Worm (Caenorhabditis elegans) whole organism, L4 larva: ENCODE data around the gene K08C7.4.

Source experiments
- F10B5.3 ChIP-seq: sonication (generic microtip); optimal IDR thresholded peaks from 2 replicates; lab custom pipeline; 2016; ENCODE audit warnings: mild to moderate bottlenecking, missing genetic modification characterization, missing compliant biosample characterization
- F44E2.7 ChIP-seq: fragments of 200-800 bp; sonication (Bioruptor generic); IDR thresholded peaks from 2 replicates; pipeline ENCODE4 v2.1.2; 2022; ENCODE audit warnings: missing genetic modification characterization, missing compliant biosample characterization
- F49E8.2 ChIP-seq: sonication (generic microtip); optimal IDR thresholded peaks from 2 replicates; lab custom pipeline; 2016; ENCODE audit warnings: missing compliant biosample characterization, mild to moderate bottlenecking, missing genetic modification characterization, borderline replicate concordance
- Y75B8A.6 ChIP-seq: fragments of 200-800 bp; sonication (Bioruptor generic); IDR thresholded peaks from 2 replicates; pipeline ENCODE4 v1.3.6; 2022; ENCODE audit warnings: missing genetic modification reagents, missing genetic modification characterization, missing compliant biosample characterization
- ZK337.2 ChIP-seq: fragments of 200-800 bp; sonication (Bioruptor generic); IDR thresholded peaks from 2 replicates; pipeline ENCODE4 v1.3.6; 2022; ENCODE audit warnings: missing genetic modification reagents, missing genetic modification characterization, missing compliant biosample characterization
- ZK546.5 ChIP-seq, 2 experiments: sonication (generic microtip); optimal IDR thresholded peaks; 2 replicates each; lab custom pipeline; 2017; ENCODE audit warnings: missing biosample characterization in 2 of 2, missing genetic modification characterization in 2 of 2
- aha-1 ChIP-seq: fragments of 150-350 bp; peaks from one replicate; lab custom pipeline; 2014; ENCODE audit warnings: missing biosample characterization, missing genetic modification characterization
- arid-1 ChIP-seq: fragments of 200-800 bp; sonication (Bioruptor generic); conservative IDR thresholded peaks from 2 replicates; pipeline ENCODE4 v1.3.6; 2022; ENCODE audit warnings: missing genetic modification reagents, missing genetic modification characterization, missing compliant biosample characterization
- attf-4 ChIP-seq: sonication (generic microtip); optimal IDR thresholded peaks from 3 replicates; lab custom pipeline; 2017; ENCODE audit warnings: missing biosample characterization, missing genetic modification characterization
- ceh-28 ChIP-seq: fragments of 150-350 bp; optimal IDR thresholded peaks from 2 replicates; lab custom pipeline; 2014; ENCODE audit warnings: missing biosample characterization, missing genetic modification reagents, missing genetic modification characterization
- ceh-32 ChIP-seq: sonication (generic microtip); optimal IDR thresholded peaks from 2 replicates; lab custom pipeline; 2016; ENCODE audit warnings: mild to moderate bottlenecking, missing genetic modification characterization, missing compliant biosample characterization; ENCODE audit not compliant: poor library complexity
- ctbp-1 ChIP-seq: fragments of 200-800 bp; sonication (Bioruptor generic); IDR thresholded peaks from 2 replicates; pipeline ENCODE4 v1.3.6; 2022; ENCODE audit warnings: missing genetic modification reagents, missing genetic modification characterization, missing compliant biosample characterization
- daf-12 ChIP-seq: fragments of 150-350 bp; optimal IDR thresholded peaks from 2 replicates; lab custom pipeline; 2014; ENCODE audit warnings: missing biosample characterization, missing genetic modification reagents, missing genetic modification characterization
- daf-19 ChIP-seq: fragments of 200-800 bp; sonication (Bioruptor generic); conservative IDR thresholded peaks from 2 replicates; pipeline ENCODE4 v1.3.6; 2022; ENCODE audit warnings: missing genetic modification characterization, missing compliant biosample characterization
- daf-8 ChIP-seq: fragments of 200-800 bp; sonication (Bioruptor generic); IDR thresholded peaks from 2 replicates; pipeline ENCODE4 v1.3.6; 2022; ENCODE audit warnings: missing genetic modification characterization, missing compliant biosample characterization
- dve-1 ChIP-seq: sonication (generic microtip); optimal IDR thresholded peaks from 2 replicates; lab custom pipeline; 2017; ENCODE audit warnings: antibody characterized with exemption, mild to moderate bottlenecking, missing genetic modification characterization, missing compliant biosample characterization; ENCODE audit not compliant: insufficient read depth
- egl-43 ChIP-seq: fragments of 200-800 bp; sonication (Bioruptor generic); IDR thresholded peaks from 2 replicates; pipeline ENCODE4 v1.3.6; 2022; ENCODE audit warnings: missing genetic modification reagents, missing genetic modification characterization, missing compliant biosample characterization
- fos-1 ChIP-seq: fragments of 150-350 bp; optimal IDR thresholded peaks from 2 replicates; lab custom pipeline; 2014; ENCODE audit warnings: missing biosample characterization, missing genetic modification characterization
- hif-1 ChIP-seq, 2 experiments: sonication (generic microtip); optimal IDR thresholded peaks; 2 replicates each; lab custom pipeline; 2016 to 2017; ENCODE audit warnings: missing compliant biosample characterization in 2 of 2, missing genetic modification characterization in 2 of 2, missing genetic modification reagents in 2 of 2, missing genotype in 2 of 2, mild to moderate bottlenecking in 1 of 2
- hlh-11 ChIP-seq: fragments of 200-800 bp; sonication (Bioruptor generic); optimal IDR thresholded peaks from 2 replicates; lab custom pipeline; 2018; ENCODE audit warnings: mild to moderate bottlenecking, missing genetic modification characterization, missing compliant biosample characterization
- hlh-30 ChIP-seq: sonication (generic microtip); optimal IDR thresholded peaks from 2 replicates; lab custom pipeline; 2017; ENCODE audit warnings: antibody characterized with exemption, mild to moderate bottlenecking, missing genetic modification characterization, missing compliant biosample characterization; ENCODE audit not compliant: insufficient read depth
- lin-15B ChIP-seq: fragments of 150-350 bp; sonication (generic microtip); optimal IDR thresholded peaks from 3 replicates; lab custom pipeline; 2014; ENCODE audit warnings: missing biosample characterization, missing genetic modification characterization
- lin-29 ChIP-seq: fragments of 200-800 bp; sonication (Bioruptor generic); IDR thresholded peaks from 2 replicates; pipeline ENCODE4 v1.3.6; 2022; ENCODE audit warnings: missing genetic modification reagents, missing genetic modification characterization, missing compliant biosample characterization
- lin-39 ChIP-seq: fragments of 150-350 bp; optimal IDR thresholded peaks from 2 replicates; lab custom pipeline; 2014; ENCODE audit warnings: missing biosample characterization, missing genetic modification reagents, missing genetic modification characterization
- nhr-10 ChIP-seq: fragments of 150-350 bp; optimal IDR thresholded peaks from 2 replicates; lab custom pipeline; 2014; ENCODE audit warnings: missing biosample characterization, missing genetic modification characterization
- nhr-41 ChIP-seq: fragments of 200-800 bp; sonication (Bioruptor generic); IDR thresholded peaks from 2 replicates; pipeline ENCODE4 v1.3.6; 2022; ENCODE audit warnings: missing genetic modification reagents, missing genetic modification characterization, missing compliant biosample characterization
- nhr-42 ChIP-seq: fragments of 200-800 bp; sonication (Bioruptor generic); IDR thresholded peaks from 2 replicates; pipeline ENCODE4 v1.3.6; 2022; ENCODE audit warnings: missing genetic modification characterization, missing compliant biosample characterization
- nhr-76 ChIP-seq: fragments of 150-350 bp; optimal IDR thresholded peaks from 2 replicates; lab custom pipeline; 2014; ENCODE audit warnings: missing biosample characterization, missing genetic modification characterization
- rbr-2 ChIP-seq: sonication (generic microtip); optimal IDR thresholded peaks from 2 replicates; lab custom pipeline; 2016; ENCODE audit warnings: missing genotype, missing genetic modification characterization, missing compliant biosample characterization
- saeg-2 ChIP-seq: fragments of 200-800 bp; sonication (Bioruptor generic); IDR thresholded peaks from 2 replicates; pipeline ENCODE4 v1.3.6; 2022; ENCODE audit warnings: missing genetic modification reagents, missing genetic modification characterization, missing compliant biosample characterization
- set-16 ChIP-seq: fragments of 200-800 bp; sonication (Bioruptor generic); IDR thresholded peaks from 2 replicates; pipeline ENCODE4 v1.3.6; 2022; ENCODE audit warnings: missing genetic modification reagents, missing genetic modification characterization, missing compliant biosample characterization
- skn-1 ChIP-seq: fragments of 150-350 bp; optimal IDR thresholded peaks from 2 replicates; lab custom pipeline; 2014; ENCODE audit warnings: missing biosample characterization, missing genetic modification characterization
- unc-62 ChIP-seq, 3 experiments: fragments of 150-350 bp in 1 of 3; sonication (generic microtip); optimal IDR thresholded peaks in 2 of 3; peaks in 1 of 3; 1 replicate in 1 of 3; 2 replicates in 2 of 3; lab custom pipeline; 2014 to 2017; ENCODE audit warnings: missing biosample characterization in 3 of 3, missing genetic modification characterization in 3 of 3, missing genetic modification reagents in 3 of 3, missing genotype in 1 of 3
- zag-1 ChIP-seq: fragments of 150-350 bp; optimal IDR thresholded peaks from 2 replicates; lab custom pipeline; 2014; ENCODE audit warnings: missing biosample characterization, missing genetic modification characterization
- zfp-3 ChIP-seq: fragments of 200-800 bp; sonication (Bioruptor generic); conservative IDR thresholded peaks from 2 replicates; pipeline ENCODE4 v1.3.6; 2022; ENCODE audit warnings: missing genetic modification reagents, missing genetic modification characterization, missing compliant biosample characterization
- zip-2 ChIP-seq: fragments of 150-350 bp; optimal IDR thresholded peaks from 2 replicates; lab custom pipeline; 2014; ENCODE audit warnings: missing biosample characterization, missing genetic modification characterization
- ztf-7 ChIP-seq: fragments of 150-350 bp; optimal IDR thresholded peaks from 2 replicates; lab custom pipeline; 2014; ENCODE audit warnings: missing biosample characterization, missing genetic modification characterization

K08C7.4 gene

DNA sequence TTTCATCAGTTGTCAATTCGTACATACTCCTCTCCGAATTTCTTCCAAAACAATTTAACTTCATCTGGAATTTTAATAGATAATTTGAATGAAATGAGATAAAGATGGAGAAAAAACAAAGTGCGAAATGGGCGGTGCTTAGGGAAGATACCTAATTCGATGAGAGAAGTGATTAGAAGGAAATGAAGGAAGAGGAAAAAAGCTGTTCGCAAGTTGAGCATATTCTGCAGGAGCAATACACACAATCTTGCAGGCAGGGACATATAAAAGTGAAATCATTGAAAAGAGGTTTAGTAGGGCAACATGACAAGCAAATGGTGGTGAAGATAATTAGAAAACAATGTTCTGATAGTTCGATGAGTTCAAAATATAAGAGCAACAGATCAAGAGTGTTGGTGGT is 31.4 kb upstream of the K08C7.4 start, which contains the start of gene glb-21:
Gene glb-21 (minus strand): TSS at position 66 of the 400 bp plus-strand sequence.
- TF ChIP-seq nhr-41 (GFP tag; lab: Robert Waterston, UW), result no peak
- no peak for TF ChIP-seq nhr-42 (GFP tag; lab: Robert Waterston, UW)
- no peak for TF ChIP-seq fos-1
- no peak for TF ChIP-seq saeg-2 (GFP tag; lab: Robert Waterston, UW)
- TF ChIP-seq aha-1 (tag; lab: Kevin White, UChicago), result peak; percentile 60
- peak in 1 of 2 experiments; percentile 10 for TF ChIP-seq unc-62 (GFP tag; optimal IDR thresholded peaks at IDR 0.05 in 1 of 2; lab: Kevin White, UChicago)
- no peak for TF ChIP-seq unc-62 (tag; optimal IDR thresholded peaks at IDR 0.05; lab: Kevin White, UChicago)
- no peak for TF ChIP-seq hlh-11 (tag; lab: Kevin White, UChicago)

DNA sequence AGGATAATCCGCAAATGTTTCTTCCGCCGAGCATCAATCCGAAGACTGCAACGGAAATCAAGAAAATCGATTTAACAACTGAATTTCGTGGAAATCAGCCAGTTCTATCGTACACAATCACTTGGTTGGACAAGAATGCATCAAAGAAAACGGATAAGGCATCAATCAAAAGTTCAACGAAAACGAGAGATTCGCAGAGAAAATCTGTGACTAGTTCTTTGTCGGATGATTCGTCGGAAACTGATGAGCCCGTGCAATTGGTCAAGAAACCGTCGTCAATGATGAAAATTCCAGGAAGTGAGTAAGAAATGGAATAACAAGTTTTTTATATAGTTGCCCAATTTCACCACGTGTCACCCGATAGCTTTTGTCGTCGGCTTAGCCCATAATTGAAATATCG is 25.8 kb upstream of the K08C7.4 start, which contains the start of gene R102.6:
Gene R102.6 (minus strand): TSS at position 101 of the 400 bp plus-strand sequence.
- no peak for TF ChIP-seq nhr-42 (GFP tag; lab: Robert Waterston, UW)
- no peak for TF ChIP-seq F44E2.7
- no peak for TF ChIP-seq arid-1 (GFP tag; lab: Robert Waterston, UW)
- TF ChIP-seq saeg-2 (GFP tag; lab: Robert Waterston, UW), result no peak
- TF ChIP-seq zip-2 (tag; lab: Kevin White, UChicago), result no peak
- TF ChIP-seq ztf-7 (tag; lab: Kevin White, UChicago), result no peak
- TF ChIP-seq lin-39 (tag; lab: Kevin White, UChicago), result no peak
- TF ChIP-seq lin-29 (GFP tag; lab: Robert Waterston, UW), result no peak
- no peak for TF ChIP-seq Y75B8A.6
- TF ChIP-seq hlh-11 (tag; lab: Kevin White, UChicago), result no peak
- no peak for TF ChIP-seq F49E8.2 (tag; lab: Kevin White, UChicago)
- no peak for TF ChIP-seq daf-19 (GFP tag; lab: Robert Waterston, UW)
- TF ChIP-seq lin-15B (tag; lab: Kevin White, UChicago), result no peak
- TF ChIP-seq egl-43 (GFP tag; lab: Robert Waterston, UW), result no peak
- TF ChIP-seq ZK337.2, result no peak
- no peak for TF ChIP-seq nhr-10
- no peak for TF ChIP-seq daf-8
- TF ChIP-seq hif-1 (tag; optimal IDR thresholded peaks at IDR 0.05; lab: Kevin White, UChicago), result no peak
- no peak for TF ChIP-seq ZK546.5 (tag; optimal IDR thresholded peaks at IDR 0.05; lab: Kevin White, UChicago)
- TF ChIP-seq ceh-32 (tag; lab: Kevin White, UChicago), result no peak

- TF ChIP-seq daf-12, result no peak
- no peak for TF ChIP-seq lin-15B (tag; lab: Kevin White, UChicago)
- TF ChIP-seq zag-1 (tag; lab: Kevin White, UChicago), result no peak
- TF ChIP-seq skn-1 (tag; lab: Kevin White, UChicago), result no peak
- TF ChIP-seq hlh-30 (tag; lab: Kevin White, UChicago), result no peak
- TF ChIP-seq zfp-3 (GFP tag; lab: Robert Waterston, UW), result no peak
- TF ChIP-seq ceh-28 (tag; lab: Kevin White, UChicago), result no peak
- no peak for TF ChIP-seq dve-1 (tag; lab: Kevin White, UChicago)
- no peak for TF ChIP-seq set-16 (GFP tag; lab: Robert Waterston, UW)
- no peak for TF ChIP-seq egl-43 (GFP tag; lab: Robert Waterston, UW)
- TF ChIP-seq attf-4, result no peak
- no peak for TF ChIP-seq ctbp-1 (GFP tag; lab: Robert Waterston, UW)
- TF ChIP-seq nhr-76 (tag; lab: Kevin White, UChicago), result no peak
- no peak for TF ChIP-seq F10B5.3 (tag; lab: Kevin White, UChicago)
- no peak for TF ChIP-seq rbr-2
- no peak for TF ChIP-seq daf-8
Measured at ce11 chrIV:10705176-10705575, 24.9 kb upstream of the K08C7.4 start, which contains the start of gene R102.10. Gene R102.10 (plus strand): TSS chrIV:10705476.
